Worm (Caenorhabditis elegans) whole organism, young adult: ENCODE measurements around the gene K07F5.7.

Experiments used
- T07F8.4 ChIP-seq: sonication (generic microtip); optimal IDR thresholded peaks from 2 replicates; lab custom pipeline; 2016; ENCODE audit warnings: mild to moderate bottlenecking, missing genetic modification characterization, moderate library complexity, missing compliant biosample characterization
- Y53F4B.3 ChIP-seq: fragments of 200-800 bp; sonication (Bioruptor generic); IDR thresholded peaks from 2 replicates; pipeline ENCODE4 v1.3.6; 2022; ENCODE audit warnings: missing genetic modification reagents, missing genetic modification characterization, missing compliant biosample characterization
- Y53G8AR.9 ChIP-seq: fragments of 200-800 bp; sonication (Bioruptor generic); conservative IDR thresholded peaks from 2 replicates; pipeline ENCODE4 v1.3.6; 2022; ENCODE audit warnings: missing genetic modification reagents, missing genetic modification characterization, missing compliant biosample characterization
- aptf-3 ChIP-seq: fragments of 200-800 bp; sonication (Bioruptor generic); IDR thresholded peaks from 2 replicates; pipeline ENCODE4 v1.3.6; 2022; ENCODE audit warnings: missing genetic modification characterization, missing compliant biosample characterization
- dox-1 ChIP-seq: fragments of 200-800 bp; sonication (Bioruptor generic); IDR thresholded peaks from 2 replicates; pipeline ENCODE4 v1.3.6; 2022; ENCODE audit warnings: missing genetic modification reagents, missing genetic modification characterization, missing compliant biosample characterization
- pha-4 ChIP-seq: fragments of 150-350 bp; sonication (generic microtip); optimal IDR thresholded peaks from 2 replicates; lab custom pipeline; 2014; ENCODE audit warnings: missing biosample characterization, missing genetic modification reagents, missing genetic modification characterization
- repo-1 ChIP-seq: sonication (generic microtip); optimal IDR thresholded peaks from 2 replicates; lab custom pipeline; 2017; ENCODE audit warnings: mild to moderate bottlenecking, missing genetic modification characterization, missing compliant biosample characterization
- snpc-3.4 ChIP-seq: sonication (generic microtip); optimal IDR thresholded peaks from 2 replicates; lab custom pipeline; 2017; ENCODE audit warnings: missing genetic modification characterization, mild to moderate bottlenecking, missing compliant biosample characterization, antibody characterized with exemption, moderate library complexity, missing genotype, missing genetic modification reagents
- unc-130 ChIP-seq: sonication (generic microtip); optimal IDR thresholded peaks from 2 replicates; lab custom pipeline; 2016; ENCODE audit warnings: missing genetic modification reagents, missing genetic modification characterization, missing compliant biosample characterization

DNA sequence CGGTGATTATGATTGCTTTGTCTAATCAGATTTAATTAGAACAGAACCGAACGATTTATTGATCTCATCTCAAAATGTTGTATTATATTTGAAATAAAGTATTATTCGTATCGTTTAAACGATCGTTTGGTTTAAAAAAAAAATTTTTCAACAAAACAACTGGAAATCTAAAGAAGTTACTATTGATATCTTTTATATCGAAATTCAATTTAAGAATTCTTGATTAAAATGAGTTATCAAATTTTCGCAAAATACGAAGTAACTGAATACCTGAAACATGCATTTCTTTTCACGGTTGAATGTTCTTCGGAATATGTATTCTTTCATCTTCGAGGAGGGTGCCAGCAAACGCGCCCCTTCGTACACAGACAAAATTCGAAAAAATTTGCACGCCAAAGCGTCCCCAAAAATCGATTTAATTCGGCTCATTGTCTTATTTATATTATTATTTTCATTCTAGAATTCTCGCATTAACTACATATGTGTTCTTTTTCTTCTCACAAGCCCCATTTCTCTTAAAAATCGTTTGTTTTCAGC is 10.0 kb upstream of the K07F5.7 start, which contains the start of gene npp-1:
- TF ChIP-seq T07F8.4 (tag; lab: Kevin White, UChicago) (no peak), unc-130 (GFP tag; lab: Kevin White, UChicago) (no peak), aptf-3 (no peak), repo-1 (tag; lab: Kevin White, UChicago) (no peak), Y53F4B.3 (GFP tag; lab: Robert Waterston, UW) (no peak), Y53G8AR.9 (GFP tag; lab: Robert Waterston, UW) (no peak), dox-1 (GFP tag; lab: Robert Waterston, UW) (no peak), pha-4 (tag; lab: Kevin White, UChicago) (no peak), snpc-3.4 (tag; lab: Kevin White, UChicago) (no peak)
